Worm (Caenorhabditis elegans): ENCODE measurements around the gene sucl-1.

Gene sucl-1

ce11 chrX:14736955-14737621 lies 16.7 kb upstream of the sucl-1 start (continued):
- 0 out of 2 replicates have a peak, but pooled peaks have one; percentile 14 for TF ChIP-seq F44E2.7 (GFP tag; IDR thresholded peaks at IDR 0.05)
- TF ChIP-seq fos-1 (tag; optimal IDR thresholded peaks at IDR 0.05): no peak
- TF ChIP-seq lin-1 (GFP tag; IDR thresholded peaks at IDR 0.05): no peak
- TF ChIP-seq lin-13 (GFP tag; optimal IDR thresholded peaks at IDR 0.05): no peak
- no peak for TF ChIP-seq lin-15B (tag; optimal IDR thresholded peaks at IDR 0.05)
- no peak for TF ChIP-seq Y48G9A.11 (GFP tag; IDR thresholded peaks at IDR 0.05)
- no peak for TF ChIP-seq ceh-82 (tag; optimal IDR thresholded peaks at IDR 0.05)
- TF ChIP-seq cey-2 (tag; optimal IDR thresholded peaks at IDR 0.05; ENCODE audit: borderline replicate concordance, insufficient read depth): no peak
- TF ChIP-seq ceh-20 (GFP tag; IDR thresholded peaks at IDR 0.05): peak; percentile 57; the same call in 1 of the 2 replicates

DNA sequence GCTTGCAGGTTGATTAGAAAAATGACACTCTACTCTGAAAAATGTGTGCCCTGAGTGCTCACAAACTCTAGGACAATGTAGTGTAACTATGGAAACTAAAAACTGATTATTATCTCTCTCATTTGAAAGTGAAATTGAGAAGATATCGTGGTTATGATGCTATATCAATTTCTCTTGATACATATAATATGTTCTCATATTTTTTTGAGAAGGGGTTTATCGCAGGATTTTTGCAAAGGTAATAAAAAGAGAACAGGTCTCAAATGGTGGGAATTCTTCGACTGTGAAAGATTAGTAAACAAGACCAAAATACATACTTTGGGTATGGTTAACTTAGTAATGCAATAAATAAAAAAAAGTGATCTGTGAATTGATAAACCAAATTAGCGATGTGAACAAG lies 16.2 kb upstream of the sucl-1 start:
- TF ChIP-seq unc-39 (tag; optimal IDR thresholded peaks at IDR 0.05): no peak
- peak in 1 of 2 experiments; percentile 50 for TF ChIP-seq unc-62 (GFP tag; optimal IDR thresholded peaks at IDR 0.05 in 1 of 2)
- no peak for TF ChIP-seq unc-62 (tag; optimal IDR thresholded peaks at IDR 0.05)
- TF ChIP-seq aha-1 (tag): peak; percentile 91

- TF ChIP-seq daf-8 (GFP tag; IDR thresholded peaks at IDR 0.05) (no peak), madf-5 (GFP tag; IDR thresholded peaks at IDR 0.05) (no peak), daf-16 (GFP tag; optimal IDR thresholded peaks at IDR 0.05) (no peak), daf-16 (tag; optimal IDR thresholded peaks at IDR 0.05) (peak; percentile 35), madf-9 (GFP tag; conservative IDR thresholded peaks at IDR 0.05) (no peak), nhr-28 (tag; optimal IDR thresholded peaks at IDR 0.05) (peak; percentile 5), pqm-1 (tag; optimal IDR thresholded peaks at IDR 0.05) (peak; percentile 9), dve-1 (tag; optimal IDR thresholded peaks at IDR 0.05; ENCODE audit: insufficient read depth) (no peak), F49E8.2 (tag; optimal IDR thresholded peaks at IDR 0.05; ENCODE audit: borderline replicate concordance) (no peak)
These were observed 14.4 kb upstream of the sucl-1 start for ce11 chrX:14739466-14739865.

- TF ChIP-seq mdl-1 (tag; optimal IDR thresholded peaks at IDR 0.05): peak in 1 of 2 experiments; percentile 47
- no peak for TF ChIP-seq lin-29 (GFP tag; IDR thresholded peaks at IDR 0.05)
- TF ChIP-seq nhr-28 (tag; optimal IDR thresholded peaks at IDR 0.05): peak; percentile 44
- TF ChIP-seq hlh-30 (tag; optimal IDR thresholded peaks at IDR 0.05; ENCODE audit: insufficient read depth): peak; percentile 9
- no peak for TF ChIP-seq mxl-3 (GFP tag; optimal IDR thresholded peaks at IDR 0.05)
- TF ChIP-seq ztf-11 (tag; optimal IDR thresholded peaks at IDR 0.05): no peak
These were observed 13.8 kb upstream of the sucl-1 start, which contains the start of gene C05G5.1 for ce11 chrX:14740019-14740418. TSS of gene C05G5.1 (minus strand) at chrX:14740119.

DNA sequence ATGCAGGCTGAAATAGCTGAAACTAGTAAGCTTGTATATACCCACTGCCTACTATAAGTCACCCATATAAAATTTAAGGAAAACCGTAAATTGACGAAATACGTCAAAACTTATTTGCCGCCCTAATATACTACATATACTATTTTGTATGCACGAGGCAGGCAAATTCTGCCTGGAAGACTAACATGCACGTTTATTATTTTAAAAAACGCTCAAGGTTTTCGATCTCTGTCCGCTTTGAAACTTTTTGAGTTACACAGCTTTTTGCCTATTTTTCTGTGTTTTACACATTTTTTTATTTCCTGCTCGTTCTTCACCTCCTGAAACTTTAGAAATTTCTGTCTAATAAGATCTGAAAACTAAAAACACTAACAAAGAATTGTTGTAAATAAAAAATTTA lies 10.6 kb upstream of the sucl-1 start:
- TF ChIP-seq T26A8.4 (GFP tag; IDR thresholded peaks at IDR 0.05) (peak; percentile 82), rbr-2 (tag; optimal IDR thresholded peaks at IDR 0.05) (no peak), duxl-1 (tag; optimal IDR thresholded peaks at IDR 0.05; ENCODE audit: poor library complexity) (peak; percentile 22), mes-2 (tag; optimal IDR thresholded peaks at IDR 0.05; ENCODE audit: poor library complexity, severe bottlenecking) (no peak), R02D3.7 (tag; optimal IDR thresholded peaks at IDR 0.05) (no peak), aha-1 (tag) (no peak), tag-97 (GFP tag; IDR thresholded peaks at IDR 0.05) (no peak), arid-1 (GFP tag; conservative IDR thresholded peaks at IDR 0.05) (no peak), ceh-44 (GFP tag; IDR thresholded peaks at IDR 0.05) (no peak), nhr-102 (tag; optimal IDR thresholded peaks at IDR 0.05) (peak; percentile 59), dve-1 (tag; optimal IDR thresholded peaks at IDR 0.05; ENCODE audit: insufficient read depth) (peak; percentile 56), nhr-48 (tag; optimal IDR thresholded peaks at IDR 0.05) (peak; percentile 9), zfp-3 (GFP tag; conservative IDR thresholded peaks at IDR 0.05) (no peak), dpl-1 (GFP tag; optimal IDR thresholded peaks at IDR 0.05) (no peak), F37D6.2 (tag; optimal IDR thresholded peaks at IDR 0.05) (peak; percentile 21), lin-38 (GFP tag; IDR thresholded peaks at IDR 0.05) (no peak), lin-1 (GFP tag; IDR thresholded peaks at IDR 0.05) (no peak), ctbp-1 (GFP tag; IDR thresholded peaks at IDR 0.05) (no peak), daf-16 (GFP tag; optimal IDR thresholded peaks at IDR 0.05) (peak in 1 of 2 experiments; percentile 45), daf-16 (tag; optimal IDR thresholded peaks at IDR 0.05) (no peak), nhr-42 (GFP tag; IDR thresholded peaks at IDR 0.05) (0 out of 2 replicates have a peak, but pooled peaks have one; percentile 42)
